Worm (Caenorhabditis elegans) whole organism, L4 larva: ENCODE data around the gene pals-18.
A peak's percentile ranks its signal among the peaks of the same experiment; 100 is the strongest.

Source experiments
- dmd-8 ChIP-seq: fragments of 200-800 bp; sonication (Bioruptor generic); IDR thresholded peaks from 2 replicates; pipeline ENCODE4 v1.3.6; 2022; ENCODE audit warnings: missing genetic modification characterization, missing compliant biosample characterization
- lin-39 ChIP-seq: fragments of 150-350 bp; optimal IDR thresholded peaks from 2 replicates; lab custom pipeline; 2014; ENCODE audit warnings: missing biosample characterization, missing genetic modification reagents, missing genetic modification characterization
- mdt-29 ChIP-seq: fragments of 200-800 bp; sonication (Bioruptor generic); IDR thresholded peaks from 2 replicates; pipeline ENCODE4 v1.3.6; 2022; ENCODE audit warnings: missing genetic modification reagents, missing genetic modification characterization, missing compliant biosample characterization
- nhr-25 ChIP-seq: sonication (generic microtip); optimal IDR thresholded peaks from 2 replicates; lab custom pipeline; 2017; ENCODE audit warnings: missing genetic modification characterization, mild to moderate bottlenecking, missing compliant biosample characterization, antibody characterized with exemption, moderate library complexity, borderline replicate concordance; ENCODE audit not compliant: insufficient read depth
- nhr-77 ChIP-seq: fragments of 150-350 bp; optimal IDR thresholded peaks from 2 replicates; lab custom pipeline; 2014; ENCODE audit warnings: missing biosample characterization, missing genetic modification characterization
- pqm-1 ChIP-seq: sonication (generic microtip); optimal IDR thresholded peaks from 2 replicates; lab custom pipeline; 2017; ENCODE audit warnings: missing biosample characterization, missing genetic modification characterization
- zag-1 ChIP-seq: fragments of 150-350 bp; optimal IDR thresholded peaks from 2 replicates; lab custom pipeline; 2014; ENCODE audit warnings: missing biosample characterization, missing genetic modification characterization

DNA sequence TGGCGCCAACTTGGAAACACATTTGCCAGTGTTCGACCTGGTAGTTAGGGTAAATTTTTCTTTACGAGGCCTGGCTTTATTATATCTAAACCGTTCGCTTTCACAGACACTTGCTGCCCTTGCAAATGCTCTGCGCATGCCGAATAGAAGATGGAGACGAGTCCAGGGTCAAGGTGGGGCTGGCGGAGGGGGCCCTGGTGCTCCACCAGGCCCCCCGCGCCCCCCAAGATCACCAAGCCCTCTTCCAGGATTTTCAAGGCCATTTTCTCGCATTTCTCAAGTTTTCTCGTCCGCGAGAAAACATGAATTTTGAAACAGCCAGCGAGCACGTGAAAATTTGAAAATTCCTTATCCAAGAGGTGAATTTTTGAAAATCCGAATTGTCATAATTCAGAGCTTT, 36.4 kb downstream of the pals-18 start:
- no peak for TF ChIP-seq zag-1
- TF ChIP-seq nhr-77 = no peak
- 0 out of 2 replicates have a peak, but pooled peaks have one; percentile 27 for TF ChIP-seq dmd-8
- TF ChIP-seq lin-39 (tag; lab: Kevin White, UChicago) = no peak
- TF ChIP-seq nhr-25 (tag; lab: Kevin White, UChicago) = no peak
- no peak for TF ChIP-seq pqm-1 (tag; lab: Kevin White, UChicago)
- TF ChIP-seq mdt-29 (GFP tag; lab: Robert Waterston, UW) = no peak
